Worm (Caenorhabditis elegans) whole organism, L1 larva: Measurements from ENCODE around the gene ZK643.5.

Source experiments
- C04F5.9 ChIP-seq: sonication (generic microtip); optimal IDR thresholded peaks from 2 replicates; lab custom pipeline; 2016; ENCODE audit warnings: missing genetic modification characterization, missing compliant biosample characterization
- C16A3.4 ChIP-seq: fragments of 150-350 bp; optimal IDR thresholded peaks from 2 replicates; lab custom pipeline; 2014; ENCODE audit warnings: missing biosample characterization, missing genetic modification characterization
- F16B12.6 ChIP-seq: fragments of 150-350 bp; optimal IDR thresholded peaks from 2 replicates; lab custom pipeline; 2014; ENCODE audit warnings: missing biosample characterization, missing genetic modification characterization
- aha-1 ChIP-seq: fragments of 150-350 bp; optimal IDR thresholded peaks from 2 replicates; lab custom pipeline; 2014; ENCODE audit warnings: missing biosample characterization, missing genetic modification characterization
- blmp-1 ChIP-seq: fragments of 150-350 bp; optimal IDR thresholded peaks from 2 replicates; lab custom pipeline; 2014; ENCODE audit warnings: missing biosample characterization, missing genetic modification characterization
- ceh-82 ChIP-seq, 3 experiments: fragments of 150-350 bp in 1 of 3; sonication (generic microtip) in 2 of 3; optimal IDR thresholded peaks; 2 replicates each; lab custom pipeline; 2014 to 2017; ENCODE audit warnings: missing biosample characterization in 3 of 3, missing genetic modification characterization in 3 of 3
- ceh-90 ChIP-seq: sonication (generic microtip); optimal IDR thresholded peaks from 2 replicates; lab custom pipeline; 2016; ENCODE audit warnings: missing genetic modification characterization, missing compliant biosample characterization
- dpl-1 ChIP-seq, 3 experiments: fragments of 150-350 bp in 2 of 3; sonication (generic microtip) in 1 of 3; optimal IDR thresholded peaks; 2 replicates each; lab custom pipeline; 2014 to 2017; ENCODE audit warnings: missing biosample characterization in 3 of 3, missing genetic modification characterization in 3 of 3, missing genetic modification reagents in 3 of 3
- dsc-1 ChIP-seq: sonication (generic microtip); optimal IDR thresholded peaks from 2 replicates; lab custom pipeline; 2016; ENCODE audit warnings: mild to moderate bottlenecking, missing genetic modification characterization, missing compliant biosample characterization
- efl-1 ChIP-seq, 4 experiments: fragments of 150-350 bp; optimal IDR thresholded peaks in 3 of 4; peaks in 1 of 4; 1 replicate in 1 of 4; 2 replicates in 3 of 4; lab custom pipeline; 2014; ENCODE audit warnings: missing biosample characterization in 2 of 4, missing genetic modification characterization in 2 of 4, missing genetic modification reagents in 2 of 4
- egl-13 ChIP-seq: sonication (generic microtip); optimal IDR thresholded peaks from 2 replicates; lab custom pipeline; 2016; ENCODE audit warnings: missing genotype, missing genetic modification reagents, missing genetic modification characterization, missing compliant biosample characterization
- egl-27 ChIP-seq, 2 experiments: fragments of 150-350 bp in 1 of 2; sonication (generic microtip); optimal IDR thresholded peaks; 3 replicates each; lab custom pipeline; 2017 to 2018; ENCODE audit warnings: missing biosample characterization in 2 of 2, missing genetic modification characterization in 2 of 2, missing genetic modification reagents in 2 of 2
- elt-2 ChIP-seq: sonication (generic microtip); optimal IDR thresholded peaks from 2 replicates; lab custom pipeline; 2016; ENCODE audit warnings: missing genetic modification characterization, mild to moderate bottlenecking, inconsistent platforms, missing compliant biosample characterization, missing genetic modification reagents
- elt-3 ChIP-seq, 6 experiments: fragments of 150-350 bp in 1 of 6; sonication (generic microtip); optimal IDR thresholded peaks; 2 replicates each; lab custom pipeline; 2017 to 2018; ENCODE audit warnings: missing biosample characterization in 6 of 6, missing genetic modification characterization in 6 of 6, inconsistent platforms in 1 of 6
- fkh-8 ChIP-seq: sonication (generic microtip); optimal IDR thresholded peaks from 2 replicates; lab custom pipeline; 2016; ENCODE audit warnings: mild to moderate bottlenecking, missing genetic modification characterization, missing compliant biosample characterization
- fos-1 ChIP-seq: fragments of 150-350 bp; optimal IDR thresholded peaks from 2 replicates; lab custom pipeline; 2014; ENCODE audit warnings: missing biosample characterization, missing genetic modification characterization
- irx-1 ChIP-seq: sonication (generic microtip); optimal IDR thresholded peaks from 2 replicates; lab custom pipeline; 2016; ENCODE audit warnings: missing genetic modification characterization, missing compliant biosample characterization
- isw-1 ChIP-seq: fragments of 200-800 bp; sonication (Bioruptor generic); IDR thresholded peaks from 2 replicates; pipeline ENCODE4 v1.3.6; 2022; ENCODE audit warnings: missing genetic modification characterization, missing compliant biosample characterization
- lin-14 ChIP-seq: fragments of 200-800 bp; sonication (Bioruptor generic); optimal IDR thresholded peaks from 2 replicates; lab custom pipeline; 2018; ENCODE audit warnings: mild to moderate bottlenecking, missing genetic modification characterization, moderate library complexity, missing compliant biosample characterization
- lin-15B ChIP-seq: fragments of 150-350 bp; sonication (generic microtip); optimal IDR thresholded peaks from 3 replicates; lab custom pipeline; 2014; ENCODE audit warnings: missing biosample characterization, missing genetic modification characterization
- lin-35 ChIP-seq, 2 experiments: fragments of 150-350 bp; optimal IDR thresholded peaks; 2 replicates each; lab custom pipeline; 2014; ENCODE audit warnings: missing biosample characterization in 2 of 2, missing genetic modification characterization in 2 of 2, missing genetic modification reagents in 2 of 2
- lin-39 ChIP-seq: fragments of 150-350 bp; optimal IDR thresholded peaks from 2 replicates; lab custom pipeline; 2014; ENCODE audit warnings: missing biosample characterization, missing genetic modification reagents, missing genetic modification characterization
- lir-3 ChIP-seq: sonication (generic microtip); optimal IDR thresholded peaks from 2 replicates; lab custom pipeline; 2016; ENCODE audit warnings: mild to moderate bottlenecking, missing genetic modification characterization, moderate library complexity, missing compliant biosample characterization; ENCODE audit not compliant: poor library complexity
- lsy-2 ChIP-seq, 2 experiments: fragments of 150-350 bp; optimal IDR thresholded peaks; 2 replicates each; lab custom pipeline; 2014; ENCODE audit warnings: missing biosample characterization in 2 of 2, missing genetic modification characterization in 2 of 2
- mdl-1 ChIP-seq, 2 experiments: fragments of 150-350 bp; optimal IDR thresholded peaks; 2 replicates each; lab custom pipeline; 2014 to 2017; ENCODE audit warnings: missing biosample characterization in 2 of 2, missing genetic modification characterization in 2 of 2, inconsistent platforms in 1 of 2
- mep-1 ChIP-seq: fragments of 150-350 bp; optimal IDR thresholded peaks from 2 replicates; lab custom pipeline; 2014; ENCODE audit warnings: missing biosample characterization, missing genetic modification characterization
- nhr-19 ChIP-seq: fragments of 200-800 bp; sonication (Bioruptor generic); conservative IDR thresholded peaks from 2 replicates; pipeline ENCODE4 v1.3.6; 2022; ENCODE audit warnings: missing genetic modification characterization, missing compliant biosample characterization
- nhr-20 ChIP-seq: sonication (generic microtip); optimal IDR thresholded peaks from 2 replicates; lab custom pipeline; 2016; ENCODE audit warnings: mild to moderate bottlenecking, missing genetic modification characterization, missing compliant biosample characterization
- nhr-47 ChIP-seq: sonication (generic microtip); optimal IDR thresholded peaks from 2 replicates; lab custom pipeline; 2016; ENCODE audit warnings: mild to moderate bottlenecking, missing genetic modification characterization, moderate library complexity, missing compliant biosample characterization
- nhr-71 ChIP-seq: sonication (generic microtip); optimal IDR thresholded peaks from 2 replicates; lab custom pipeline; 2016; ENCODE audit warnings: mild to moderate bottlenecking, missing genetic modification characterization, moderate library complexity, missing compliant biosample characterization
- nhr-76 ChIP-seq: sonication (generic microtip); optimal IDR thresholded peaks from 2 replicates; lab custom pipeline; 2017; ENCODE audit warnings: missing biosample characterization, missing genetic modification characterization
- nhr-85 ChIP-seq: sonication (generic microtip); peaks from one replicate; lab custom pipeline; 2016; ENCODE audit warnings: missing genetic modification characterization, inconsistent platforms, missing compliant biosample characterization
- nhr-90 ChIP-seq: sonication (generic microtip); optimal IDR thresholded peaks from 2 replicates; lab custom pipeline; 2016; ENCODE audit warnings: mild to moderate bottlenecking, missing genetic modification characterization, missing compliant biosample characterization; ENCODE audit not compliant: poor library complexity
- pax-3 ChIP-seq: fragments of 200-800 bp; sonication (Bioruptor generic); optimal IDR thresholded peaks from 2 replicates; lab custom pipeline; 2018; ENCODE audit warnings: mild to moderate bottlenecking, missing genetic modification characterization, moderate library complexity, missing compliant biosample characterization
- rnt-1 ChIP-seq: sonication (generic microtip); optimal IDR thresholded peaks from 2 replicates; lab custom pipeline; 2016; ENCODE audit warnings: mild to moderate bottlenecking, missing genetic modification characterization, moderate library complexity, missing compliant biosample characterization
- skn-1 ChIP-seq: fragments of 150-350 bp; optimal IDR thresholded peaks from 2 replicates; lab custom pipeline; 2014; ENCODE audit warnings: missing biosample characterization, missing genetic modification characterization
- snu-23 ChIP-seq: sonication (generic microtip); optimal IDR thresholded peaks from 2 replicates; lab custom pipeline; 2016; ENCODE audit warnings: missing genetic modification characterization, missing compliant biosample characterization
- sup-37 ChIP-seq: fragments of 200-800 bp; sonication (Bioruptor generic); optimal IDR thresholded peaks from 2 replicates; lab custom pipeline; 2018; ENCODE audit warnings: mild to moderate bottlenecking, missing genetic modification characterization, missing compliant biosample characterization
- swsn-7 ChIP-seq: sonication (generic microtip); optimal IDR thresholded peaks from 2 replicates; lab custom pipeline; 2016; ENCODE audit warnings: missing genetic modification characterization, missing compliant biosample characterization
- tbx-2 ChIP-seq: sonication (generic microtip); optimal IDR thresholded peaks from 2 replicates; lab custom pipeline; 2016; ENCODE audit warnings: missing genetic modification characterization, missing compliant biosample characterization
- unc-130 ChIP-seq: fragments of 150-350 bp; optimal IDR thresholded peaks from 2 replicates; lab custom pipeline; 2017; ENCODE audit warnings: missing biosample characterization, missing genetic modification characterization, inconsistent platforms
- unc-62 ChIP-seq: fragments of 150-350 bp; optimal IDR thresholded peaks from 2 replicates; lab custom pipeline; 2014; ENCODE audit warnings: missing biosample characterization, missing genetic modification reagents, missing genetic modification characterization
- unc-86 ChIP-seq: sonication (generic microtip); optimal IDR thresholded peaks from 2 replicates; lab custom pipeline; 2016; ENCODE audit warnings: missing genetic modification characterization, missing compliant biosample characterization
- xbp-1 ChIP-seq: sonication (generic microtip); optimal IDR thresholded peaks from 2 replicates; lab custom pipeline; 2016; ENCODE audit warnings: missing genetic modification characterization, missing compliant biosample characterization
- zag-1 ChIP-seq: fragments of 150-350 bp; optimal IDR thresholded peaks from 2 replicates; lab custom pipeline; 2014; ENCODE audit warnings: missing biosample characterization, missing genetic modification characterization
- ztf-11 ChIP-seq, 2 experiments: sonication (generic microtip); optimal IDR thresholded peaks; 2 replicates each; lab custom pipeline; 2016 to 2017; ENCODE audit warnings: missing genetic modification characterization in 2 of 2, missing biosample characterization in 1 of 2, missing compliant biosample characterization in 1 of 2
- ztf-4 ChIP-seq: fragments of 150-350 bp; optimal IDR thresholded peaks from 2 replicates; lab custom pipeline; 2014; ENCODE audit warnings: missing biosample characterization, missing genetic modification characterization

ZK643.5 gene

ce11 chrIII:8956146-8956646 lies at the start of gene ZK643.5, which contains the start of gene ZK643.2:
Gene ZK643.5 (minus strand): TSS chrIII:8956196.
Gene ZK643.2 (plus strand): TSS chrIII:8956540.
- TF ChIP-seq mdl-1 (tag; optimal IDR thresholded peaks at IDR 0.05; lab: Kevin White, UChicago) (peak in 1 of 2 experiments; percentile 67), lin-35 (GFP tag; optimal IDR thresholded peaks at IDR 0.05; lab: Kevin White, UChicago) (peak; percentile 76 to 90), C16A3.4 (peak; percentile 66), fos-1 (tag; lab: Kevin White, UChicago) (peak; percentile 21), dpl-1 (GFP tag; optimal IDR thresholded peaks at IDR 0.05; lab: Kevin White, UChicago) (peak; percentile 75 to 86 (median 79)), isw-1 (peak; percentile 12; the same call in 1 of the 2 replicates), egl-13 (tag; lab: Kevin White, UChicago) (peak; percentile 65), lin-14 (GFP tag; lab: Kevin White, UChicago) (peak; percentile 70), skn-1 (peak; percentile 71), irx-1 (tag; lab: Kevin White, UChicago) (peak; percentile 8), unc-62 (GFP tag; lab: Kevin White, UChicago) (no peak), nhr-47 (peak; percentile 76), blmp-1 (peak; percentile 70), dsc-1 (peak; percentile 61), fkh-8 (tag; lab: Kevin White, UChicago) (peak; percentile 27), aha-1 (tag; lab: Kevin White, UChicago) (no peak), C04F5.9 (tag; lab: Kevin White, UChicago) (peak; percentile 44), zag-1 (no peak), elt-2 (no peak), lsy-2 (tag; optimal IDR thresholded peaks at IDR 0.05; lab: Kevin White, UChicago) (peak; percentile 92 to 98), rnt-1 (tag; lab: Kevin White, UChicago) (peak; percentile 68), lir-3 (peak; percentile 68), nhr-90 (tag; lab: Kevin White, UChicago) (peak; percentile 47), sup-37 (no peak), snu-23 (GFP tag; lab: Kevin White, UChicago) (peak; percentile 80), nhr-20 (tag; lab: Kevin White, UChicago) (peak; percentile 74), lin-39 (tag; lab: Kevin White, UChicago) (no peak), xbp-1 (tag; lab: Kevin White, UChicago) (peak; percentile 73), mep-1 (tag; lab: Kevin White, UChicago) (peak; percentile 72), ztf-4 (tag; lab: Kevin White, UChicago) (peak; percentile 11), nhr-76 (tag; lab: Kevin White, UChicago) (no peak), efl-1 (optimal IDR thresholded peaks at IDR 0.05; lab: Kevin White, UChicago) (peak; percentile 57 to 79), efl-1 (GFP tag; optimal IDR thresholded peaks at IDR 0.05 in 1 of 2; lab: Kevin White, UChicago) (peak; percentile 82 to 96), egl-27 (tag; optimal IDR thresholded peaks at IDR 0.05; lab: Kevin White, UChicago) (no peak), ceh-82 (tag; optimal IDR thresholded peaks at IDR 0.05; lab: Kevin White, UChicago) (peak; percentile 26 to 72 (median 38)), F16B12.6 (peak; percentile 87), unc-130 (tag; lab: Kevin White, UChicago) (peak; percentile 26), swsn-7 (tag; lab: Kevin White, UChicago) (peak; percentile 74), tbx-2 (tag; lab: Kevin White, UChicago) (peak; percentile 72), elt-3 (tag; optimal IDR thresholded peaks at IDR 0.05; lab: Kevin White, UChicago) (peak in 1 of 6 experiments; percentile 56), nhr-19 (peak; percentile 63), ceh-90 (no peak), ztf-11 (tag; optimal IDR thresholded peaks at IDR 0.05; lab: Kevin White, UChicago) (peak in 1 of 2 experiments; percentile 7), lin-15B (tag; lab: Kevin White, UChicago) (peak; percentile 37), pax-3 (no peak), nhr-85 (peak; percentile 45), unc-86 (tag; lab: Kevin White, UChicago) (peak; percentile 69), nhr-71 (tag; lab: Kevin White, UChicago) (peak; percentile 80)
- TF ChIP-seq, all 84 proteins: peak for 37
